Fruit fly (Drosophila melanogaster) whole organism, embryonic: ENCODE data around the gene Kdm3.

Experiments
- CG1024 ChIP-seq: fragments of 200-800 bp; sonication (Bioruptor generic); IDR thresholded peaks from 2 replicates; pipeline ENCODE4 v1.3.6; 2022; ENCODE audit warnings: missing biosample characterization, missing genetic modification characterization
- CG13624 ChIP-seq: fragments of 200-800 bp; sonication (Bioruptor generic); optimal IDR thresholded peaks from 2 replicates; lab custom pipeline; 2016; ENCODE audit warnings: missing biosample characterization, missing genetic modification characterization
- CG15011 ChIP-seq: fragments of 200-800 bp; sonication (Bioruptor generic); optimal IDR thresholded peaks from 3 replicates; lab custom pipeline; 2018; ENCODE audit warnings: missing biosample characterization, mild to moderate bottlenecking, missing genetic modification characterization
- CG15479 ChIP-seq: fragments of 200-800 bp; sonication (Bioruptor generic); optimal IDR thresholded peaks from 3 replicates; lab custom pipeline; 2019; ENCODE audit warnings: missing biosample characterization, mild to moderate bottlenecking, missing genetic modification characterization, moderate library complexity
- CG15696 ChIP-seq: fragments of 200-800 bp; sonication (Bioruptor generic); optimal IDR thresholded peaks from 2 replicates; lab custom pipeline; 2019; ENCODE audit warnings: missing biosample characterization, mild to moderate bottlenecking, missing genetic modification characterization, moderate library complexity
- CG17612 ChIP-seq: fragments of 200-800 bp; sonication (Bioruptor generic); IDR thresholded peaks from 2 replicates; pipeline ENCODE4 v1.3.6; 2022; ENCODE audit warnings: missing biosample characterization, missing genetic modification characterization
- CG1792 ChIP-seq: fragments of 200-800 bp; sonication (Bioruptor generic); optimal IDR thresholded peaks from 2 replicates; lab custom pipeline; 2016; ENCODE audit warnings: missing biosample characterization, missing genetic modification characterization
- CG30020 ChIP-seq: fragments of 200-800 bp; optimal IDR thresholded peaks from 2 replicates; lab custom pipeline; 2019; ENCODE audit warnings: missing biosample characterization, mild to moderate bottlenecking, missing genetic modification characterization, moderate library complexity
- CG31365 ChIP-seq: fragments of 200-800 bp; sonication (Bioruptor generic); optimal IDR thresholded peaks from 2 replicates; lab custom pipeline; 2018; ENCODE audit warnings: missing biosample characterization, mild to moderate bottlenecking, missing genetic modification characterization
- CG6765 ChIP-seq: fragments of 200-800 bp; sonication (Bioruptor generic); optimal IDR thresholded peaks from 3 replicates; lab custom pipeline; 2017; ENCODE audit warnings: missing biosample characterization, mild to moderate bottlenecking, missing genetic modification characterization
- CG7556 ChIP-seq: fragments of 200-800 bp; sonication (Bioruptor generic); optimal IDR thresholded peaks from 2 replicates; lab custom pipeline; 2017; ENCODE audit warnings: missing biosample characterization, mild to moderate bottlenecking, missing genetic modification characterization
- CG8478 ChIP-seq: fragments of >200 bp; optimal IDR thresholded peaks from 2 replicates; lab custom pipeline; 2018
- D ChIP-seq, 2 experiments: fragments of 200-800 bp in 1 of 2; fragments of >200 bp in 1 of 2; sonication (Bioruptor generic) in 1 of 2; optimal IDR thresholded peaks; 2 replicates in 1 of 2; 3 replicates in 1 of 2; lab custom pipeline; 2017; ENCODE audit warnings: mild to moderate bottlenecking in 1 of 2, missing biosample characterization in 1 of 2, missing genetic modification characterization in 1 of 2, missing genetic modification reagents in 1 of 2
- Deaf1 ChIP-seq: fragments of 200-800 bp; optimal IDR thresholded peaks from 3 replicates; lab custom pipeline; 2019; ENCODE audit warnings: missing biosample characterization, mild to moderate bottlenecking, missing genetic modification characterization, moderate library complexity
- E2f2 ChIP-seq: fragments of 200-800 bp; sonication (Bioruptor generic); IDR thresholded peaks from 2 replicates; pipeline ENCODE4 v1.3.6; 2022; ENCODE audit warnings: missing biosample characterization, missing genetic modification characterization
- Eip74EF ChIP-seq, 2 experiments: fragments of 200-800 bp in 1 of 2; fragments of >200 bp in 1 of 2; sonication (Bioruptor generic) in 1 of 2; optimal IDR thresholded peaks; 2 replicates each; lab custom pipeline; 2017 to 2019; ENCODE audit warnings: missing biosample characterization in 2 of 2, missing genetic modification characterization in 2 of 2, mild to moderate bottlenecking in 1 of 2, moderate library complexity in 1 of 2
- Gsc ChIP-seq: fragments of 200-800 bp; sonication (Bioruptor generic); IDR thresholded peaks from 2 replicates; pipeline ENCODE4 v1.3.6; 2022; ENCODE audit warnings: missing biosample characterization, missing genetic modification characterization
- HLHmδ ChIP-seq: fragments of 200-800 bp; sonication (Bioruptor generic); optimal IDR thresholded peaks from 2 replicates; lab custom pipeline; 2018; ENCODE audit warnings: missing biosample characterization, mild to moderate bottlenecking, missing genetic modification characterization, moderate library complexity
- HmgD ChIP-seq: fragments of 200-800 bp; sonication (Bioruptor generic); optimal IDR thresholded peaks from 3 replicates; lab custom pipeline; 2016; ENCODE audit warnings: missing biosample characterization, missing genetic modification characterization
- Meics ChIP-seq: fragments of 200-800 bp; sonication (Bioruptor generic); optimal IDR thresholded peaks from 2 replicates; lab custom pipeline; 2017; ENCODE audit warnings: missing biosample characterization, mild to moderate bottlenecking, missing genetic modification characterization
- Opbp ChIP-seq: fragments of 200-800 bp; sonication (Bioruptor generic); IDR thresholded peaks from 3 replicates; pipeline ENCODE4 v1.3.6; 2022; ENCODE audit warnings: missing biosample characterization, missing genetic modification characterization; ENCODE audit not compliant: partially characterized antibody
- Usf ChIP-seq: fragments of 200-800 bp; sonication (Bioruptor generic); optimal IDR thresholded peaks from 2 replicates; lab custom pipeline; 2017; ENCODE audit warnings: missing genotype, missing biosample characterization, missing genetic modification characterization
- ab ChIP-seq: fragments of 200-800 bp; sonication (Bioruptor generic); optimal IDR thresholded peaks from 2 replicates; lab custom pipeline; 2016; ENCODE audit warnings: missing biosample characterization, missing genetic modification characterization
- ac ChIP-seq: fragments of 200-800 bp; sonication (Bioruptor generic); optimal IDR thresholded peaks from 3 replicates; lab custom pipeline; 2017; ENCODE audit warnings: missing biosample characterization, mild to moderate bottlenecking, missing genetic modification characterization
- bigmax ChIP-seq: fragments of 200-800 bp; sonication (Bioruptor generic); optimal IDR thresholded peaks from 2 replicates; lab custom pipeline; 2018; ENCODE audit warnings: missing biosample characterization, mild to moderate bottlenecking, missing genetic modification characterization
- bsh ChIP-seq, 2 experiments: fragments of 200-800 bp; sonication (Bioruptor generic); optimal IDR thresholded peaks; 2 replicates each; lab custom pipeline; 2017 to 2018; ENCODE audit warnings: mild to moderate bottlenecking in 2 of 2, missing biosample characterization in 2 of 2, missing genetic modification characterization in 2 of 2, moderate library complexity in 1 of 2
- croc ChIP-seq: fragments of 200-800 bp; sonication (Bioruptor generic); conservative IDR thresholded peaks from 3 replicates; pipeline ENCODE4 v1.3.6; 2022; ENCODE audit warnings: missing biosample characterization, missing genetic modification characterization
- dan ChIP-seq: fragments of 200-800 bp; sonication (Bioruptor generic); IDR thresholded peaks from 2 replicates; pipeline ENCODE4 v1.3.6; 2022; ENCODE audit warnings: missing biosample characterization, missing genetic modification characterization
- danr ChIP-seq: fragments of 200-800 bp; sonication (Bioruptor generic); IDR thresholded peaks from 2 replicates; pipeline ENCODE4 v1.3.6; 2022; ENCODE audit warnings: missing biosample characterization, missing genetic modification characterization
- dimm ChIP-seq: fragments of 200-800 bp; sonication (Bioruptor generic); IDR thresholded peaks from 2 replicates; pipeline ENCODE4 v1.3.6; 2022; ENCODE audit warnings: missing biosample characterization, missing genetic modification characterization
- dpn ChIP-seq, 2 experiments: fragments of 200-800 bp; sonication (Bioruptor generic); optimal IDR thresholded peaks; 3 replicates each; lab custom pipeline; 2016; ENCODE audit warnings: missing biosample characterization in 2 of 2, missing genetic modification characterization in 2 of 2
- eve ChIP-seq, 2 experiments: fragments of >200 bp; optimal IDR thresholded peaks; 2 replicates each; lab custom pipeline; 2017; ENCODE audit warnings: missing biosample characterization in 2 of 2, missing genetic modification characterization in 2 of 2
- fd3F ChIP-seq: fragments of 200-800 bp; sonication (Bioruptor generic); optimal IDR thresholded peaks from 2 replicates; lab custom pipeline; 2018; ENCODE audit warnings: missing biosample characterization, mild to moderate bottlenecking, missing genetic modification characterization, moderate library complexity
- gcm ChIP-seq: fragments of 200-800 bp; sonication (Bioruptor generic); optimal IDR thresholded peaks from 2 replicates; lab custom pipeline; 2019; ENCODE audit warnings: missing biosample characterization, mild to moderate bottlenecking, missing genetic modification characterization, moderate library complexity
- gro ChIP-seq: fragments of 200-800 bp; sonication (Bioruptor generic); optimal IDR thresholded peaks from 2 replicates; lab custom pipeline; 2016; ENCODE audit warnings: missing biosample characterization, missing genetic modification characterization
- ind ChIP-seq: fragments of 200-800 bp; sonication (Bioruptor generic); optimal IDR thresholded peaks from 3 replicates; lab custom pipeline; 2016; ENCODE audit warnings: missing biosample characterization, missing genetic modification characterization
- inv ChIP-seq: fragments of 200-800 bp; sonication (Bioruptor generic); IDR thresholded peaks from 2 replicates; pipeline ENCODE4 v1.3.6; 2022; ENCODE audit warnings: missing biosample characterization, missing genetic modification characterization; ENCODE audit not compliant: partially characterized antibody
- jigr1 ChIP-seq: fragments of 200-800 bp; sonication (Bioruptor generic); IDR thresholded peaks from 3 replicates; pipeline ENCODE4 v1.3.6; 2022; ENCODE audit warnings: missing biosample characterization, missing genetic modification characterization
- nerfin-2 ChIP-seq: fragments of 200-800 bp; sonication (Bioruptor generic); IDR thresholded peaks from 2 replicates; pipeline ENCODE4 v1.3.6; 2022; ENCODE audit warnings: missing biosample characterization, missing genetic modification characterization; ENCODE audit not compliant: partially characterized antibody
- otp ChIP-seq: fragments of 200-800 bp; sonication (Bioruptor generic); IDR thresholded peaks from 3 replicates; pipeline ENCODE4, ENCODE4 v1.3.6; 2022; ENCODE audit warnings: missing biosample characterization, missing genetic modification characterization
- peb ChIP-seq: fragments of 200-800 bp; sonication (Bioruptor generic); IDR thresholded peaks from 2 replicates; pipeline ENCODE4 v1.3.6; 2022; ENCODE audit warnings: missing biosample characterization, missing genetic modification characterization
- prd ChIP-seq, 3 experiments: fragments of >200 bp in 2 of 3; fragments of 200-800 bp in 1 of 3; sonication (Bioruptor generic) in 1 of 3; optimal IDR thresholded peaks in 2 of 3; IDR thresholded peaks in 1 of 3; 2 replicates in 2 of 3; 3 replicates in 1 of 3; pipeline versions ENCODE4 v1.3.6 to Lab custom; 2017 to 2022; ENCODE audit warnings: missing biosample characterization in 1 of 3, missing genetic modification characterization in 1 of 3
- row ChIP-seq: fragments of 200-800 bp; sonication (Bioruptor generic); IDR thresholded peaks from 3 replicates; pipeline ENCODE4 v1.3.6; 2022; ENCODE audit warnings: missing biosample characterization, missing genetic modification characterization
- scrt ChIP-seq: fragments of 200-800 bp; sonication (Bioruptor generic); optimal IDR thresholded peaks from 2 replicates; lab custom pipeline; 2018; ENCODE audit warnings: missing biosample characterization, mild to moderate bottlenecking, missing genetic modification characterization, moderate library complexity
- tio ChIP-seq: fragments of 200-800 bp; sonication (Bioruptor generic); optimal IDR thresholded peaks from 2 replicates; lab custom pipeline; 2017; ENCODE audit warnings: missing biosample characterization, missing genetic modification characterization, inconsistent platforms
- usp ChIP-seq: fragments of >200 bp; optimal IDR thresholded peaks from 2 replicates; lab custom pipeline; 2017; ENCODE audit warnings: missing biosample characterization, missing genetic modification characterization

Kdm3 gene

DNA sequence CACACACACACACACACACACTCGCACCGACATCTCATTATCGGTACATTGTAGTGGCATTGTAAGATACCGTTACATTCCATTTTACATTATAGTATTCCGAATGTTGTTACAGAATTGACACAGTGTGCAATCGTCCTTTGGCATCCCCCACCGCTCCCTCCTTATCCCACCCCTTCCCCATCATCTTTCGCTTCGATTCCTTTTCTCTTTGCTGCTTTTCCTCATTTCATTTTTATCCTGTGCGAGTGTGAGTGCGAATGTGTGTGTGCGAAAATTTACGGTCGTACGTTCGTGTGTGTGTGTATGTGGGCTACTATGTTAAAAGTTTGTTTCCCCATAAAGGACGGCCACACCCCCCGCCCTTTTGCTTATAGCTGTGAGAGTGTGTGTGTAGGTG is 23.7 kb upstream of the Kdm3 start (continued):
- TF ChIP-seq CG17612 (GFP tag; lab: Robert Waterston, UW) (no peak), bsh (GFP tag; optimal IDR thresholded peaks at IDR 0.05; lab: Kevin White, UChicago) (no peak)

DNA sequence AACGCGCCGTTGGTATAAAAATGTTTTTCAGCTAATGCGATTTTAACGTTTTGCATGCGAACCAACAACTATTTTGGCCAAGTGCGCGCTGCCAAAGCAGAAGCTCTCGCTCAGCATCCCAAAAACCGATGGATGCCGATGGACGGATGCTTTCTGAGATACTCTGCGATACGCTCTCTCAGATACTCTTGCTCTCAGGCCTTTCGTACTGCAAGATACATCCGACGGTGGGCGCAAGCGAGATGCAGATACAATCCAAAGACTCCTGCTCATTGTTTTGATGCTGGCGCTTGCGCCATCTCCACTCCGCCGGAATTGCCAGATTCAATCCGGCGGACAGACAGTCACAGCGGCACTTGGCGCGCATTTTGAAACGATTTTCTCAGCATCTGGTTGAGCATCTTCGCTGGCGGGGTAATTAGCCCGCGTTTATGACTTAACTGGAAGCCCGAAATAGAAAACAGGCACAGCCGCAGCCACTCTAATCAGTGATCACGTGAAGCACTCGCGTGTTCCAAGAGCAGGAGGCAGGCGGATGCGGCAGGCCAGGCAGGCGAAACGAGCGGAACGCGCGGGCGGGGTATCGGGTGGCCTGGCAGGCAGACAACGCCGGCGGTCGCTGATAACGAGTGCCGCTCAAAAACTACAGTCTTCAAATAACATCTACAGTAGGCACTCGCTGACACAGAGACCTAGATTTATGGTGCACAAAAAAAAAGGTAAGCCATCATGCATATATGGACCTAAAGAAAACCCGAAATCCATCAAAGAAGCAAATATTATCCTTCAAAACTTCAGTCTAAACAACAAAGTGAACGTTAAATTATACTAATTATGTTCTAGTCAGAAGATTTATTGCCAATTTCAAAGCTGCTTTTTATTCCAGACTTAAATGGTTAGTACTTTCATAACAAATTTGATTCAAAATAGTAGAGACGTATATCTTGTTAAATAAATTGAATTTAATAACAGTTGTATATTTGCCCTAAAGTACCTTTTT is 21.9 kb upstream of the Kdm3 start, which contains the start of gene CG16779:
Gene CG16779, minus strand, starts transcription at position 51 of the 1,000 bp plus-strand sequence.
- TF ChIP-seq nerfin-2 (no peak), CG6765 (GFP tag; lab: Kevin White, UChicago) (no peak), ac (GFP tag; lab: Kevin White, UChicago) (no peak), CG15696 (tag; lab: Kevin White, UChicago) (peak; percentile 55), fd3F (no peak), danr (no peak), CG31365 (tag; lab: Kevin White, UChicago) (no peak), CG30020 (tag; lab: Kevin White, UChicago) (no peak), CG1792 (GFP tag; lab: Kevin White, UChicago) (no peak), HmgD (GFP tag; lab: Kevin White, UChicago) (no peak), inv (GFP tag; lab: Robert Waterston, UW) (no peak), CG15479 (peak; percentile 96), usp (GFP tag; lab: Kevin White, UChicago) (no peak), CG15011 (peak; percentile 25), Meics (GFP tag; lab: Kevin White, UChicago) (peak; percentile 43), dpn (GFP tag; optimal IDR thresholded peaks at IDR 0.05; lab: Kevin White, UChicago) (peak; percentile 10 to 19), tio (peak; percentile 50), Opbp (GFP tag; lab: Robert Waterston, UW) (no peak), row (GFP tag; lab: Robert Waterston, UW) (peak; percentile 71), CG8478 (lab: Kevin White, UChicago) (no peak), bigmax (GFP tag; lab: Kevin White, UChicago) (no peak), otp (no peak), CG13624 (GFP tag; lab: Kevin White, UChicago) (no peak), gro (no peak), E2f2 (GFP tag; lab: Robert Waterston, UW) (peak; percentile 95), croc (peak; percentile 17; the same call in 1 of the 3 replicates), CG1024 (no peak), Deaf1 (tag; lab: Kevin White, UChicago) (peak; percentile 90), prd (optimal IDR thresholded peaks at IDR 0.05; lab: Kevin White, UChicago) (no peak), prd (GFP tag; IDR thresholded peaks at IDR 0.05; lab: Robert Waterston, UW) (peak; percentile 19; the same call in 1 of the 3 replicates), Usf (GFP tag; lab: Kevin White, UChicago) (no peak), ab (GFP tag; lab: Kevin White, UChicago) (no peak), ind (peak; percentile 17), Gsc (no peak), D (optimal IDR thresholded peaks at IDR 0.05; lab: Kevin White, UChicago) (no peak), D (GFP tag; optimal IDR thresholded peaks at IDR 0.05; lab: Kevin White, UChicago) (peak; percentile 36), dimm (no peak), scrt (GFP tag; lab: Kevin White, UChicago) (peak; percentile 1), CG7556 (GFP tag; lab: Kevin White, UChicago) (peak; percentile 67), peb (GFP tag; lab: Robert Waterston, UW) (no peak), eve (GFP tag; optimal IDR thresholded peaks at IDR 0.05; lab: Kevin White, UChicago) (no peak), gcm (no peak), HLHmδ (no peak), jigr1 (GFP tag; lab: Robert Waterston, UW) (no peak), Eip74EF (GFP tag; optimal IDR thresholded peaks at IDR 0.05; lab: Kevin White, UChicago) (peak in 1 of 2 experiments; percentile 56), dan (no peak)
